Worm (Caenorhabditis elegans): ENCODE data around the gene twk-2.

ce11 chrII:4419956-4420355, 33.0 kb downstream of the twk-2 start, which contains the start of gene bpnt-1:
- TF ChIP-seq snpc-4 (GFP tag; optimal IDR thresholded peaks at IDR 0.05) = no peak
- TF ChIP-seq snpc-4 (tag; optimal IDR thresholded peaks at IDR 0.05) = no peak
- TF ChIP-seq K12H6.12 (tag; optimal IDR thresholded peaks at IDR 0.05) = no peak
- TF ChIP-seq ceh-27 (GFP tag; optimal IDR thresholded peaks at IDR 0.05) = no peak
- TF ChIP-seq efl-1 (GFP tag; optimal IDR thresholded peaks at IDR 0.05) = no peak
- no peak for TF ChIP-seq ZK185.1 (tag; optimal IDR thresholded peaks at IDR 0.05; ENCODE audit: poor library complexity, severe bottlenecking)
- no peak for TF ChIP-seq unc-62 (GFP tag; optimal IDR thresholded peaks at IDR 0.05)
- no peak for TF ChIP-seq ama-1 (optimal IDR thresholded peaks at IDR 0.05)
- no peak for TF ChIP-seq ama-1 (GFP tag; optimal IDR thresholded peaks at IDR 0.05)
- TF ChIP-seq Y53F4B.3 (GFP tag; IDR thresholded peaks at IDR 0.05) = no peak
- TF ChIP-seq nhr-179 (tag; optimal IDR thresholded peaks at IDR 0.05) = no peak
